Worm (Caenorhabditis elegans) whole organism, early embryonic: Measurements from ENCODE around the gene C13B4.1.

ENCODE experiments used
- aly-1 ChIP-seq: sonication (generic microtip); optimal IDR thresholded peaks from 2 replicates; lab custom pipeline; 2016; ENCODE audit warnings: missing genetic modification characterization, missing compliant biosample characterization
- ama-1 ChIP-seq: fragments of 150-350 bp; optimal IDR thresholded peaks from 2 replicates; lab custom pipeline; 2014
- ceh-13 ChIP-seq: fragments of 200-800 bp; sonication (Bioruptor generic); optimal IDR thresholded peaks from 2 replicates; lab custom pipeline; 2018; ENCODE audit warnings: mild to moderate bottlenecking, missing genetic modification characterization, missing compliant biosample characterization
- ets-7 ChIP-seq: sonication (generic microtip); optimal IDR thresholded peaks from 2 replicates; lab custom pipeline; 2016; ENCODE audit warnings: missing genotype, missing genetic modification characterization, missing compliant biosample characterization
- flt-1 ChIP-seq: fragments of 200-800 bp; sonication (Bioruptor generic); IDR thresholded peaks from 2 replicates; pipeline ENCODE4 v1.3.6; 2022; ENCODE audit warnings: missing genetic modification characterization, missing compliant biosample characterization
- hmbx-1 ChIP-seq: sonication (generic microtip); optimal IDR thresholded peaks from 2 replicates; lab custom pipeline; 2016; ENCODE audit warnings: mild to moderate bottlenecking, missing genetic modification characterization, missing compliant biosample characterization
- sea-1 ChIP-seq: fragments of 200-800 bp; sonication (Bioruptor generic); conservative IDR thresholded peaks from 2 replicates; pipeline ENCODE4 v1.3.6; 2022; ENCODE audit warnings: missing genetic modification characterization, missing compliant biosample characterization

ce11 chrII:14502997-14503396, 23.6 kb upstream of the C13B4.1 start, which contains the start of gene K10H10.6:
- TF ChIP-seq ama-1 (lab: Kevin White, UChicago) (no peak), aly-1 (no peak), ceh-13 (GFP tag; lab: Kevin White, UChicago) (no peak), ets-7 (no peak), flt-1 (GFP tag; lab: Robert Waterston, UW) (no peak), sea-1 (GFP tag; lab: Robert Waterston, UW) (no peak), hmbx-1 (no peak)
